Fruit fly (Drosophila melanogaster) whole organism, embryonic: ENCODE measurements around the gene Alg11.

ENCODE experiments used
- CG10959 ChIP-seq: fragments of 200-800 bp; sonication (Bioruptor generic); IDR thresholded peaks from 2 replicates; pipeline ENCODE4 v1.3.6; 2022; ENCODE audit warnings: missing biosample characterization, missing genetic modification characterization
- CG11695 ChIP-seq: fragments of 200-800 bp; sonication (Bioruptor generic); IDR thresholded peaks from 3 replicates; pipeline ENCODE4 v1.3.6; 2022; ENCODE audit warnings: missing biosample characterization, missing genetic modification characterization
- CG13287 ChIP-seq: fragments of 200-800 bp; sonication (Bioruptor generic); IDR thresholded peaks from 2 replicates; pipeline ENCODE4 v1.3.6; 2022; ENCODE audit warnings: missing biosample characterization, missing genetic modification characterization; ENCODE audit not compliant: partially characterized antibody
- CG13894 ChIP-seq: fragments of 200-800 bp; sonication (Bioruptor generic); optimal IDR thresholded peaks from 3 replicates; lab custom pipeline; 2018; ENCODE audit warnings: missing biosample characterization, mild to moderate bottlenecking, missing genetic modification characterization, moderate library complexity
- CG15479 ChIP-seq: fragments of 200-800 bp; sonication (Bioruptor generic); optimal IDR thresholded peaks from 3 replicates; lab custom pipeline; 2019; ENCODE audit warnings: missing biosample characterization, mild to moderate bottlenecking, missing genetic modification characterization, moderate library complexity
- CG16779 ChIP-seq: fragments of 200-800 bp; sonication (Bioruptor generic); IDR thresholded peaks from 2 replicates; pipeline ENCODE4 v1.3.6; 2022; ENCODE audit warnings: missing biosample characterization, missing genetic modification characterization
- CG16863 ChIP-seq: fragments of 200-800 bp; sonication (Bioruptor generic); optimal IDR thresholded peaks from 3 replicates; lab custom pipeline; 2016; ENCODE audit warnings: missing biosample characterization, missing genetic modification characterization
- CG2199 ChIP-seq: fragments of 200-800 bp; sonication (Bioruptor generic); IDR thresholded peaks from 3 replicates; pipeline ENCODE4 v1.3.6; 2022; ENCODE audit warnings: missing biosample characterization, missing genetic modification characterization
- CG30020 ChIP-seq: fragments of 200-800 bp; optimal IDR thresholded peaks from 2 replicates; lab custom pipeline; 2019; ENCODE audit warnings: missing biosample characterization, mild to moderate bottlenecking, missing genetic modification characterization, moderate library complexity
- CG34224 ChIP-seq: fragments of 200-800 bp; sonication (Bioruptor generic); IDR thresholded peaks from 3 replicates; pipeline ENCODE4 v1.3.6; 2022; ENCODE audit warnings: missing biosample characterization, missing genetic modification characterization; ENCODE audit not compliant: partially characterized antibody
- CG34376 ChIP-seq: fragments of 200-800 bp; sonication (Bioruptor generic); optimal IDR thresholded peaks from 2 replicates; lab custom pipeline; 2018; ENCODE audit warnings: missing biosample characterization, mild to moderate bottlenecking, missing genetic modification characterization
- CG42726 ChIP-seq: fragments of 200-800 bp; sonication (Bioruptor generic); IDR thresholded peaks from 2 replicates; pipeline ENCODE4 v1.3.6; 2022; ENCODE audit warnings: missing biosample characterization, missing genetic modification characterization; ENCODE audit not compliant: partially characterized antibody
- CG4617 ChIP-seq: fragments of 200-800 bp; sonication (Bioruptor generic); optimal IDR thresholded peaks from 3 replicates; lab custom pipeline; 2016; ENCODE audit warnings: missing biosample characterization, missing genetic modification characterization, borderline replicate concordance
- CG4730 ChIP-seq: fragments of 200-800 bp; sonication (Bioruptor generic); IDR thresholded peaks from 2 replicates; pipeline ENCODE4 v1.3.6; 2022; ENCODE audit warnings: missing biosample characterization, missing genetic modification characterization
- CG9609 ChIP-seq: fragments of 200-800 bp; sonication (Bioruptor generic); optimal IDR thresholded peaks from 3 replicates; lab custom pipeline; 2016; ENCODE audit warnings: missing biosample characterization, missing genetic modification characterization
- CG9797 ChIP-seq: fragments of 200-800 bp; sonication (Bioruptor generic); optimal IDR thresholded peaks from 3 replicates; lab custom pipeline; 2018; ENCODE audit warnings: missing biosample characterization, mild to moderate bottlenecking, missing genetic modification characterization
- CHES-1-like ChIP-seq: fragments of 200-800 bp; sonication (Bioruptor generic); optimal IDR thresholded peaks from 2 replicates; lab custom pipeline; 2016; ENCODE audit warnings: missing biosample characterization, missing genetic modification characterization
- Dad ChIP-seq: fragments of 200-800 bp; sonication (Bioruptor generic); optimal IDR thresholded peaks from 3 replicates; lab custom pipeline; 2016; ENCODE audit warnings: missing biosample characterization, missing genetic modification characterization
- Ets65A ChIP-seq: fragments of 200-800 bp; sonication (Bioruptor generic); peaks from one replicate; lab custom pipeline; 2016; ENCODE audit warnings: missing biosample characterization, missing genetic modification characterization
- GATAe ChIP-seq: fragments of 200-800 bp; sonication (Bioruptor generic); conservative IDR thresholded peaks from 2 replicates; pipeline ENCODE4 v1.3.6; 2022; ENCODE audit warnings: missing biosample characterization, missing genetic modification characterization
- Hey ChIP-seq: fragments of 200-800 bp; sonication (Bioruptor generic); optimal IDR thresholded peaks from 3 replicates; lab custom pipeline; 2018; ENCODE audit warnings: missing biosample characterization, mild to moderate bottlenecking, missing genetic modification characterization
- MBD-R2 ChIP-seq: fragments of 200-800 bp; sonication (Bioruptor generic); IDR thresholded peaks from 2 replicates; pipeline ENCODE4 v1.3.6; 2022; ENCODE audit warnings: missing biosample characterization, missing genetic modification characterization
- MESR4 ChIP-seq: fragments of 200-800 bp; sonication (Bioruptor generic); optimal IDR thresholded peaks from 2 replicates; lab custom pipeline; 2018; ENCODE audit warnings: missing biosample characterization, mild to moderate bottlenecking, missing genetic modification characterization, moderate library complexity
- PHDP ChIP-seq: fragments of 200-800 bp; sonication (Bioruptor generic); optimal IDR thresholded peaks from 3 replicates; lab custom pipeline; 2018; ENCODE audit warnings: missing biosample characterization, mild to moderate bottlenecking, missing genetic modification characterization, moderate library complexity
- Scr ChIP-seq: fragments of 200-800 bp; sonication (Bioruptor generic); IDR thresholded peaks from 2 replicates; pipeline ENCODE4 v1.3.6; 2022; ENCODE audit warnings: missing biosample characterization, missing genetic modification characterization; ENCODE audit not compliant: partially characterized antibody
- Sry-β ChIP-seq: fragments of 200-800 bp; sonication (Bioruptor generic); optimal IDR thresholded peaks from 2 replicates; lab custom pipeline; 2018; ENCODE audit warnings: missing biosample characterization, mild to moderate bottlenecking, missing genetic modification characterization, moderate library complexity
- Sry-δ ChIP-seq: fragments of 200-800 bp; sonication (Bioruptor generic); optimal IDR thresholded peaks from 2 replicates; lab custom pipeline; 2016; ENCODE audit warnings: missing biosample characterization, missing genetic modification characterization
- Ssrp ChIP-seq: fragments of 200-800 bp; sonication (Bioruptor generic); optimal IDR thresholded peaks from 2 replicates; lab custom pipeline; 2018; ENCODE audit warnings: missing biosample characterization, mild to moderate bottlenecking, missing genetic modification characterization, moderate library complexity
- amos ChIP-seq: fragments of 200-800 bp; sonication (Bioruptor generic); IDR thresholded peaks from 2 replicates; pipeline ENCODE4 v1.3.6; 2022; ENCODE audit warnings: missing biosample characterization, missing genetic modification characterization; ENCODE audit not compliant: partially characterized antibody
- aop ChIP-seq: fragments of 200-800 bp; sonication (Bioruptor generic); IDR thresholded peaks from 2 replicates; pipeline ENCODE4 v1.3.6; 2022; ENCODE audit warnings: missing biosample characterization, missing genetic modification characterization
- bigmax ChIP-seq: fragments of 200-800 bp; sonication (Bioruptor generic); optimal IDR thresholded peaks from 2 replicates; lab custom pipeline; 2018; ENCODE audit warnings: missing biosample characterization, mild to moderate bottlenecking, missing genetic modification characterization
- btn ChIP-seq: fragments of 200-800 bp; sonication (Bioruptor generic); optimal IDR thresholded peaks from 2 replicates; lab custom pipeline; 2016; ENCODE audit warnings: missing biosample characterization, missing genetic modification characterization
- cas ChIP-seq: fragments of 200-800 bp; sonication (Bioruptor generic); IDR thresholded peaks from 2 replicates; pipeline ENCODE4 v1.3.6; 2022; ENCODE audit warnings: missing biosample characterization, missing genetic modification characterization
- ci ChIP-seq: fragments of 200-800 bp; sonication (Bioruptor generic); IDR thresholded peaks from 3 replicates; pipeline ENCODE4 v1.3.6; 2022; ENCODE audit warnings: missing biosample characterization, missing genetic modification characterization
- corto ChIP-seq: fragments of 200-800 bp; sonication (Bioruptor generic); optimal IDR thresholded peaks from 2 replicates; lab custom pipeline; 2016; ENCODE audit warnings: missing biosample characterization, mild to moderate bottlenecking, missing genetic modification characterization, moderate library complexity
- gro ChIP-seq: fragments of 200-800 bp; sonication (Bioruptor generic); optimal IDR thresholded peaks from 2 replicates; lab custom pipeline; 2016; ENCODE audit warnings: missing biosample characterization, missing genetic modification characterization
- jigr1 ChIP-seq: fragments of 200-800 bp; sonication (Bioruptor generic); IDR thresholded peaks from 3 replicates; pipeline ENCODE4 v1.3.6; 2022; ENCODE audit warnings: missing biosample characterization, missing genetic modification characterization
- phol ChIP-seq: fragments of 200-800 bp; sonication (Bioruptor generic); optimal IDR thresholded peaks from 3 replicates; lab custom pipeline; 2018; ENCODE audit warnings: missing biosample characterization, mild to moderate bottlenecking, missing genetic modification characterization, moderate library complexity
- prd ChIP-seq, 3 experiments: fragments of >200 bp in 2 of 3; fragments of 200-800 bp in 1 of 3; sonication (Bioruptor generic) in 1 of 3; optimal IDR thresholded peaks in 2 of 3; IDR thresholded peaks in 1 of 3; 2 replicates in 2 of 3; 3 replicates in 1 of 3; pipeline versions ENCODE4 v1.3.6 to Lab custom; 2017 to 2022; ENCODE audit warnings: missing biosample characterization in 1 of 3, missing genetic modification characterization in 1 of 3
- repo ChIP-seq: fragments of 200-800 bp; sonication (Bioruptor generic); optimal IDR thresholded peaks from 2 replicates; lab custom pipeline; 2016; ENCODE audit warnings: missing biosample characterization, missing genetic modification characterization
- row ChIP-seq: fragments of 200-800 bp; sonication (Bioruptor generic); IDR thresholded peaks from 3 replicates; pipeline ENCODE4 v1.3.6; 2022; ENCODE audit warnings: missing biosample characterization, missing genetic modification characterization
- run ChIP-seq: fragments of 200-800 bp; sonication (Bioruptor generic); optimal IDR thresholded peaks from 3 replicates; lab custom pipeline; 2018; ENCODE audit warnings: missing biosample characterization, mild to moderate bottlenecking, missing genetic modification characterization
- sd ChIP-seq: fragments of 200-800 bp; sonication (Bioruptor generic); optimal IDR thresholded peaks from 3 replicates; lab custom pipeline; 2018; ENCODE audit warnings: missing biosample characterization, mild to moderate bottlenecking, missing genetic modification characterization, moderate library complexity
- stwl ChIP-seq: fragments of 200-800 bp; sonication (Bioruptor generic); optimal IDR thresholded peaks from 3 replicates; lab custom pipeline; 2018; ENCODE audit warnings: missing biosample characterization, mild to moderate bottlenecking, missing genetic modification characterization, moderate library complexity
- tap ChIP-seq: fragments of 200-800 bp; optimal IDR thresholded peaks from 3 replicates; lab custom pipeline; 2019; ENCODE audit warnings: missing biosample characterization, mild to moderate bottlenecking, missing genetic modification characterization, moderate library complexity
- tgo ChIP-seq: fragments of 200-800 bp; sonication (Bioruptor generic); IDR thresholded peaks from 3 replicates; pipeline ENCODE4 v1.3.6; 2022; ENCODE audit warnings: missing biosample characterization, missing genetic modification characterization
- tin ChIP-seq: fragments of 200-800 bp; sonication (Bioruptor generic); optimal IDR thresholded peaks from 3 replicates; lab custom pipeline; 2016; ENCODE audit warnings: missing biosample characterization, missing genetic modification characterization
- unpg ChIP-seq: fragments of 200-800 bp; sonication (Bioruptor generic); optimal IDR thresholded peaks from 3 replicates; lab custom pipeline; 2018; ENCODE audit warnings: missing biosample characterization, mild to moderate bottlenecking, missing genetic modification characterization, moderate library complexity
- zen ChIP-seq: fragments of 200-800 bp; sonication (Bioruptor generic); optimal IDR thresholded peaks from 3 replicates; lab custom pipeline; 2018; ENCODE audit warnings: missing biosample characterization, mild to moderate bottlenecking, missing genetic modification characterization, moderate library complexity
- zfh2 ChIP-seq: fragments of 200-800 bp; sonication (Bioruptor generic); optimal IDR thresholded peaks from 2 replicates; lab custom pipeline; 2016; ENCODE audit warnings: missing biosample characterization, missing genetic modification characterization

The Alg11 gene

dm6 chr3L:21635208-21635607 is 9.6 kb downstream of the Alg11 start, which contains the start of gene ORMDL:
Gene ORMDL (plus strand): TSS chr3L:21635305.
- TF ChIP-seq btn (GFP tag; lab: Kevin White, UChicago) (no peak), sd (tag; lab: Kevin White, UChicago) (peak; percentile 70), CG10959 (GFP tag; lab: Robert Waterston, UW) (no peak), Ets65A (GFP tag; lab: Kevin White, UChicago) (no peak), CG42726 (GFP tag; lab: Robert Waterston, UW) (no peak), cas (GFP tag; lab: Robert Waterston, UW) (no peak), prd (optimal IDR thresholded peaks at IDR 0.05; lab: Kevin White, UChicago) (no peak), prd (GFP tag; IDR thresholded peaks at IDR 0.05; lab: Robert Waterston, UW) (0 out of 3 replicates have a peak, but pooled peaks have one; percentile 35), CG13287 (GFP tag; lab: Robert Waterston, UW) (peak; percentile 30; the same call in 1 of the 2 replicates), PHDP (tag; lab: Kevin White, UChicago) (no peak), CG16779 (no peak), CG4730 (no peak), aop (GFP tag; lab: Robert Waterston, UW) (no peak), Ssrp (tag; lab: Kevin White, UChicago) (no peak), CG16863 (no peak), Dad (no peak), CG9609 (GFP tag; lab: Kevin White, UChicago) (no peak), tin (no peak), amos (GFP tag; lab: Robert Waterston, UW) (no peak), CG34224 (peak; percentile 11; the same call in 1 of the 3 replicates), stwl (tag; lab: Kevin White, UChicago) (peak; percentile 32), zfh2 (GFP tag; lab: Kevin White, UChicago) (no peak), bigmax (no peak), CG34376 (no peak), GATAe (GFP tag; lab: Robert Waterston, UW) (no peak; the same call in 1 of the 2 replicates), ci (GFP tag; lab: Robert Waterston, UW) (0 out of 3 replicates have a peak, but pooled peaks have one; percentile 18), Hey (tag; lab: Kevin White, UChicago) (no peak), zen (tag; lab: Kevin White, UChicago) (peak; percentile 28), CG13894 (no peak), CG2199 (GFP tag; lab: Robert Waterston, UW) (0 out of 3 replicates have a peak, but pooled peaks have one; percentile 24), phol (tag; lab: Kevin White, UChicago) (peak; percentile 18), row (peak; percentile 37; the same call in 1 of the 3 replicates), Scr (GFP tag; lab: Robert Waterston, UW) (peak; percentile 19; the same call in 1 of the 2 replicates), CG11695 (GFP tag; lab: Robert Waterston, UW) (no peak), tap (tag; lab: Kevin White, UChicago) (no peak), tgo (GFP tag; lab: Robert Waterston, UW) (no peak), gro (GFP tag; lab: Kevin White, UChicago) (no peak), jigr1 (GFP tag; lab: Robert Waterston, UW) (no peak), Sry-δ (no peak), CG30020 (tag; lab: Kevin White, UChicago) (no peak), CG9797 (GFP tag; lab: Kevin White, UChicago) (peak; percentile 56), repo (GFP tag; lab: Kevin White, UChicago) (no peak), Sry-β (GFP tag; lab: Kevin White, UChicago) (no peak), CG4617 (GFP tag; lab: Kevin White, UChicago) (peak; percentile 26), CHES-1-like (GFP tag; lab: Kevin White, UChicago) (peak; percentile 23), unpg (GFP tag; lab: Kevin White, UChicago) (no peak), corto (no peak), MBD-R2 (GFP tag; lab: Robert Waterston, UW) (peak; percentile 78), run (tag; lab: Kevin White, UChicago) (no peak), CG15479 (no peak), MESR4 (GFP tag; lab: Kevin White, UChicago) (peak; percentile 70)
